Worm (Caenorhabditis elegans) whole organism, young adult: ENCODE data around the gene ccz-1.

Experiments
- B0261.1 ChIP-seq: sonication (generic microtip); optimal IDR thresholded peaks from 2 replicates; lab custom pipeline; 2016; ENCODE audit warnings: mild to moderate bottlenecking, missing genetic modification characterization, moderate library complexity, missing compliant biosample characterization
- B0336.3 ChIP-seq: fragments of 200-800 bp; sonication (Bioruptor generic); IDR thresholded peaks from 2 replicates; pipeline ENCODE4 v1.3.6; 2022; ENCODE audit warnings: missing genetic modification characterization, missing compliant biosample characterization
- F39B2.1 ChIP-seq: fragments of 200-800 bp; sonication (Bioruptor generic); IDR thresholded peaks from 2 replicates; pipeline ENCODE4 v1.3.6; 2022; ENCODE audit warnings: missing genetic modification reagents, missing genetic modification characterization, missing compliant biosample characterization
- F49E8.2 ChIP-seq: sonication (generic microtip); optimal IDR thresholded peaks from 3 replicates; lab custom pipeline; 2017; ENCODE audit warnings: missing genetic modification characterization, mild to moderate bottlenecking, missing compliant biosample characterization, antibody characterized with exemption, moderate library complexity; ENCODE audit not compliant: insufficient read depth
- F57A8.1 ChIP-seq: fragments of 200-800 bp; sonication (Bioruptor generic); optimal IDR thresholded peaks from 2 replicates; lab custom pipeline; 2018; ENCODE audit warnings: mild to moderate bottlenecking, missing genetic modification characterization, moderate library complexity, missing compliant biosample characterization
- F57C9.4 ChIP-seq: sonication (generic microtip); optimal IDR thresholded peaks from 2 replicates; lab custom pipeline; 2017; ENCODE audit warnings: mild to moderate bottlenecking, missing genetic modification characterization, missing compliant biosample characterization
- Y95B8A.8 ChIP-seq: fragments of 200-800 bp; sonication (Bioruptor generic); IDR thresholded peaks from 2 replicates; pipeline ENCODE4 v1.3.6; 2022; ENCODE audit warnings: missing genetic modification reagents, missing genetic modification characterization, missing compliant biosample characterization
- ZK185.1 ChIP-seq: sonication (generic microtip); optimal IDR thresholded peaks from 2 replicates; lab custom pipeline; 2016; ENCODE audit warnings: mild to moderate bottlenecking, missing genetic modification characterization, missing compliant biosample characterization; ENCODE audit not compliant: poor library complexity, severe bottlenecking
- aptf-2 ChIP-seq: fragments of 200-800 bp; sonication (Bioruptor generic); conservative IDR thresholded peaks from 2 replicates; pipeline ENCODE4 v1.3.6; 2022; ENCODE audit warnings: missing genetic modification reagents, missing genetic modification characterization, missing compliant biosample characterization
- aptf-3 ChIP-seq: fragments of 200-800 bp; sonication (Bioruptor generic); IDR thresholded peaks from 2 replicates; pipeline ENCODE4 v1.3.6; 2022; ENCODE audit warnings: missing genetic modification characterization, missing compliant biosample characterization
- atf-7 ChIP-seq: sonication (generic microtip); optimal IDR thresholded peaks from 2 replicates; lab custom pipeline; 2017; ENCODE audit warnings: mild to moderate bottlenecking, missing genetic modification characterization, missing compliant biosample characterization
- attf-5 ChIP-seq: fragments of 200-800 bp; sonication (Bioruptor generic); optimal IDR thresholded peaks from 2 replicates; lab custom pipeline; 2018; ENCODE audit warnings: mild to moderate bottlenecking, missing genetic modification characterization, missing compliant biosample characterization
- attf-6 ChIP-seq: fragments of 200-800 bp; sonication (Bioruptor generic); IDR thresholded peaks from 2 replicates; pipeline ENCODE4 v1.3.6; 2022; ENCODE audit warnings: missing genetic modification reagents, missing genetic modification characterization, missing compliant biosample characterization
- bed-1 ChIP-seq: fragments of 200-800 bp; sonication (Bioruptor generic); IDR thresholded peaks from 2 replicates; pipeline ENCODE4 v1.3.6; 2022; ENCODE audit warnings: missing genetic modification reagents, missing genetic modification characterization, missing compliant biosample characterization
- bed-2 ChIP-seq: fragments of 200-800 bp; sonication (Bioruptor generic); IDR thresholded peaks from 2 replicates; pipeline ENCODE4 v1.3.6; 2022; ENCODE audit warnings: missing genetic modification reagents, missing genetic modification characterization, missing compliant biosample characterization
- ccch-3 ChIP-seq: fragments of 200-800 bp; sonication (Bioruptor generic); optimal IDR thresholded peaks from 2 replicates; lab custom pipeline; 2018; ENCODE audit warnings: mild to moderate bottlenecking, missing genetic modification characterization, missing compliant biosample characterization
- ceh-100 ChIP-seq: fragments of 200-800 bp; sonication (Bioruptor generic); IDR thresholded peaks from 2 replicates; pipeline ENCODE4 v1.3.6; 2022; ENCODE audit warnings: missing genetic modification reagents, missing genetic modification characterization, missing compliant biosample characterization
- ceh-27 ChIP-seq: fragments of 200-800 bp; sonication (Bioruptor generic); optimal IDR thresholded peaks from 2 replicates; lab custom pipeline; 2018; ENCODE audit warnings: mild to moderate bottlenecking, missing genetic modification characterization, moderate library complexity, missing compliant biosample characterization
- ceh-40 ChIP-seq: fragments of 200-800 bp; sonication (Bioruptor generic); IDR thresholded peaks from 2 replicates; pipeline ENCODE4 v1.3.6; 2022; ENCODE audit warnings: missing genetic modification characterization, missing compliant biosample characterization
- ceh-58 ChIP-seq: fragments of 200-800 bp; sonication (Bioruptor generic); IDR thresholded peaks from 2 replicates; pipeline ENCODE4 v1.3.6; 2022; ENCODE audit warnings: missing genetic modification characterization, missing compliant biosample characterization
- chd-7 ChIP-seq: sonication (generic microtip); optimal IDR thresholded peaks from 2 replicates; lab custom pipeline; 2016; ENCODE audit warnings: mild to moderate bottlenecking, missing genetic modification characterization, moderate library complexity, missing compliant biosample characterization
- die-1 ChIP-seq: sonication (generic microtip); optimal IDR thresholded peaks from 2 replicates; lab custom pipeline; 2016; ENCODE audit warnings: missing genotype, mild to moderate bottlenecking, missing genetic modification characterization, missing compliant biosample characterization
- dpff-1 ChIP-seq: sonication (generic microtip); optimal IDR thresholded peaks from 2 replicates; lab custom pipeline; 2017; ENCODE audit warnings: mild to moderate bottlenecking, missing genetic modification characterization, missing compliant biosample characterization
- efl-1 ChIP-seq: fragments of 150-350 bp; optimal IDR thresholded peaks from 2 replicates; lab custom pipeline; 2014; ENCODE audit warnings: missing biosample characterization, missing genetic modification reagents, missing genetic modification characterization
- ekl-4 ChIP-seq: fragments of 200-800 bp; sonication (Bioruptor generic); IDR thresholded peaks from 2 replicates; pipeline ENCODE4 v1.3.6; 2022; ENCODE audit warnings: missing genetic modification reagents, missing genetic modification characterization, missing compliant biosample characterization
- fkh-3 ChIP-seq: sonication (generic microtip); optimal IDR thresholded peaks from 2 replicates; lab custom pipeline; 2016; ENCODE audit warnings: mild to moderate bottlenecking, missing genetic modification characterization, missing compliant biosample characterization
- gei-17 ChIP-seq: fragments of 200-800 bp; sonication (Bioruptor generic); optimal IDR thresholded peaks from 2 replicates; lab custom pipeline; 2018; ENCODE audit warnings: mild to moderate bottlenecking, missing genetic modification characterization, missing compliant biosample characterization
- him-1 ChIP-seq: sonication (generic microtip); optimal IDR thresholded peaks from 2 replicates; lab custom pipeline; 2016; ENCODE audit warnings: missing genotype, missing genetic modification reagents, missing genetic modification characterization, missing compliant biosample characterization
- hsf-1 ChIP-seq: fragments of 200-800 bp; sonication (Bioruptor generic); IDR thresholded peaks from 2 replicates; pipeline ENCODE4 v1.3.6; 2022; ENCODE audit warnings: missing genetic modification reagents, missing genetic modification characterization, missing compliant biosample characterization
- lag-1 ChIP-seq: fragments of 200-800 bp; sonication (Bioruptor generic); IDR thresholded peaks from 2 replicates; pipeline ENCODE4 v1.3.6; 2022; ENCODE audit warnings: missing genetic modification reagents, missing genetic modification characterization, missing compliant biosample characterization
- lin-35 ChIP-seq, 3 experiments: fragments of 150-350 bp in 2 of 3; sonication (generic microtip) in 1 of 3; optimal IDR thresholded peaks; 2 replicates each; lab custom pipeline; 2014 to 2018; ENCODE audit warnings: missing biosample characterization in 3 of 3, missing genetic modification characterization in 3 of 3, missing genetic modification reagents in 3 of 3
- lin-40 ChIP-seq: sonication (generic microtip); optimal IDR thresholded peaks from 2 replicates; lab custom pipeline; 2016; ENCODE audit warnings: missing genetic modification characterization, mild to moderate bottlenecking, missing compliant biosample characterization, missing genotype, missing genetic modification reagents
- madf-3 ChIP-seq: fragments of 200-800 bp; sonication (Bioruptor generic); IDR thresholded peaks from 2 replicates; pipeline ENCODE4 v1.3.6; 2022; ENCODE audit warnings: missing genetic modification reagents, missing genetic modification characterization, missing compliant biosample characterization
- madf-8 ChIP-seq: fragments of 200-800 bp; sonication (Bioruptor generic); conservative IDR thresholded peaks from 2 replicates; pipeline ENCODE4 v1.3.6; 2022; ENCODE audit warnings: missing genetic modification reagents, missing genetic modification characterization, missing compliant biosample characterization
- mcd-1 ChIP-seq: fragments of 200-800 bp; sonication (Bioruptor generic); IDR thresholded peaks from 2 replicates; pipeline ENCODE4 v1.3.6; 2022; ENCODE audit warnings: missing genetic modification reagents, missing genetic modification characterization, missing compliant biosample characterization
- mel-28 ChIP-seq: sonication (generic microtip); optimal IDR thresholded peaks from 2 replicates; lab custom pipeline; 2016; ENCODE audit warnings: borderline replicate concordance, mild to moderate bottlenecking, missing genetic modification characterization, missing compliant biosample characterization
- nfya-2 ChIP-seq: fragments of 200-800 bp; sonication (Bioruptor generic); IDR thresholded peaks from 2 replicates; pipeline ENCODE4 v1.3.6; 2022; ENCODE audit warnings: missing genetic modification reagents, missing genetic modification characterization, missing compliant biosample characterization
- nhr-179 ChIP-seq: sonication (generic microtip); optimal IDR thresholded peaks from 2 replicates; lab custom pipeline; 2016; ENCODE audit warnings: mild to moderate bottlenecking, missing genetic modification characterization, missing compliant biosample characterization
- nhr-27 ChIP-seq: fragments of 200-800 bp; sonication (Bioruptor generic); optimal IDR thresholded peaks from 2 replicates; lab custom pipeline; 2018; ENCODE audit warnings: mild to moderate bottlenecking, missing genetic modification characterization, moderate library complexity, missing compliant biosample characterization
- nhr-80 ChIP-seq: sonication (generic microtip); optimal IDR thresholded peaks from 2 replicates; lab custom pipeline; 2016; ENCODE audit warnings: missing genetic modification characterization, missing compliant biosample characterization
- nhr-90 ChIP-seq: sonication (generic microtip); optimal IDR thresholded peaks from 2 replicates; lab custom pipeline; 2016; ENCODE audit warnings: missing genotype, mild to moderate bottlenecking, missing genetic modification characterization, missing compliant biosample characterization
- pha-4 ChIP-seq: fragments of 150-350 bp; sonication (generic microtip); optimal IDR thresholded peaks from 2 replicates; lab custom pipeline; 2014; ENCODE audit warnings: missing biosample characterization, missing genetic modification reagents, missing genetic modification characterization
- rpc-1 ChIP-seq, 2 experiments: fragments of 150-350 bp in 1 of 2; sonication (generic microtip) in 1 of 2; optimal IDR thresholded peaks; 2 replicates each; lab custom pipeline; 2014 to 2018; ENCODE audit warnings: missing biosample characterization in 1 of 2, missing genetic modification characterization in 1 of 2, missing genetic modification reagents in 1 of 2, missing genotype in 1 of 2
- sdz-38 ChIP-seq: sonication (generic microtip); optimal IDR thresholded peaks from 2 replicates; lab custom pipeline; 2016; ENCODE audit warnings: missing genotype, missing genetic modification characterization, missing compliant biosample characterization
- somi-1 ChIP-seq: fragments of 200-800 bp; sonication (Bioruptor generic); optimal IDR thresholded peaks from 2 replicates; lab custom pipeline; 2018; ENCODE audit warnings: mild to moderate bottlenecking, missing genetic modification characterization, missing compliant biosample characterization
- sptf-2 ChIP-seq: fragments of 200-800 bp; sonication (Bioruptor generic); optimal IDR thresholded peaks from 2 replicates; lab custom pipeline; 2018; ENCODE audit warnings: mild to moderate bottlenecking, missing genetic modification characterization, missing compliant biosample characterization
- tbp1 ChIP-seq: fragments of 200-800 bp; sonication (Bioruptor generic); optimal IDR thresholded peaks from 2 replicates; lab custom pipeline; 2018; ENCODE audit warnings: mild to moderate bottlenecking, missing genetic modification characterization, missing compliant biosample characterization
- zim-3 ChIP-seq: sonication (generic microtip); optimal IDR thresholded peaks from 2 replicates; lab custom pipeline; 2017; ENCODE audit warnings: mild to moderate bottlenecking, missing genetic modification characterization, moderate library complexity, missing compliant biosample characterization
- ztf-6 ChIP-seq: fragments of 200-800 bp; sonication (Bioruptor generic); IDR thresholded peaks from 2 replicates; pipeline ENCODE4 v1.3.6; 2022; ENCODE audit warnings: missing genetic modification reagents, missing genetic modification characterization, missing compliant biosample characterization

ccz-1 gene

DNA sequence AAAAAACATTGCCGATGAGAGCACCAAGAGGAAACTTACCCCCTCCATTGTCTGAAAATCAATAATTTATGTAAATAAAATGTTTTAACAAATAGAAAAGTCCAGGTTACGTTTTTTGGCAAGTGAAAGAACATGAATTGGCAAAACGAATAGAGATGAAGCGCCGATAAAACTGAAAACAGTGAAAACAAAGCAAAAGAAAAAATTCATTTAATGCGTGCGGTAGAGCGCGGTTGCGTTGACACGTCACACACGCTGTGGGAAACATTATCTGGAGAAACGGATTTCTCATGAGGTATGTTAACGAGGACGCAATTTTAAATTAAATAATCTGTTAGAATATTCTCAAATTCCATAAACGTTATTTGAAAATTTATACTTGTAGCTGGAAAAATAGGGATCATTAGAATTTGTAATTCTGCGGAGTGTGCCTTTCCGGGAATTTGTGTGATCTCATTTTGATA is 36.6 kb downstream of the ccz-1 start, which contains the start of gene zipt-9 (continued):
- no peak for TF ChIP-seq ceh-58 (GFP tag; lab: Robert Waterston, UW)
- peak; percentile 22; the same call in 1 of the 2 replicates for TF ChIP-seq madf-8 (GFP tag; lab: Robert Waterston, UW)
- TF ChIP-seq lin-40 (tag; lab: Kevin White, UChicago), result no peak
- TF ChIP-seq aptf-3 (GFP tag; lab: Robert Waterston, UW), result no peak
- TF ChIP-seq fkh-3 (tag; lab: Kevin White, UChicago), result no peak
- no peak for TF ChIP-seq mel-28 (tag; lab: Kevin White, UChicago)
- no peak for TF ChIP-seq lag-1 (GFP tag; lab: Robert Waterston, UW)
- no peak for TF ChIP-seq ekl-4 (GFP tag; lab: Robert Waterston, UW)
- TF ChIP-seq efl-1 (GFP tag; lab: Kevin White, UChicago), result peak; percentile 27
- 0 out of 2 replicates have a peak, but pooled peaks have one; percentile 44 for TF ChIP-seq bed-2 (GFP tag; lab: Robert Waterston, UW)
- no peak for TF ChIP-seq B0336.3 (GFP tag; lab: Robert Waterston, UW)
- TF ChIP-seq F57A8.1 (GFP tag; lab: Kevin White, UChicago), result no peak
- peak; percentile 64 for TF ChIP-seq ccch-3 (GFP tag; lab: Kevin White, UChicago)
- peak; percentile 49 for TF ChIP-seq nhr-80 (tag; lab: Kevin White, UChicago)
- TF ChIP-seq sdz-38, result no peak
- no peak for TF ChIP-seq F57C9.4 (tag; lab: Kevin White, UChicago)
- no peak for TF ChIP-seq nhr-27
- peak; percentile 84 for TF ChIP-seq ZK185.1 (tag; lab: Kevin White, UChicago)
- no peak for TF ChIP-seq dpff-1 (tag; lab: Kevin White, UChicago)
- TF ChIP-seq him-1 (tag; lab: Kevin White, UChicago), result peak; percentile 24
- TF ChIP-seq gei-17 (GFP tag; lab: Kevin White, UChicago), result no peak
- TF ChIP-seq ceh-100, result peak; percentile 98
- TF ChIP-seq ztf-6 (GFP tag; lab: Robert Waterston, UW), result no peak
- no peak for TF ChIP-seq nfya-2
- peak; percentile 22 for TF ChIP-seq F49E8.2 (tag; lab: Kevin White, UChicago)
- TF ChIP-seq somi-1 (GFP tag; lab: Kevin White, UChicago), result peak; percentile 24
- TF ChIP-seq die-1, result no peak
- peak; percentile 36 for TF ChIP-seq tbp1 (GFP tag; lab: Kevin White, UChicago)
- no peak for TF ChIP-seq nhr-179 (tag; lab: Kevin White, UChicago)
- no peak for TF ChIP-seq Y95B8A.8 (GFP tag; lab: Robert Waterston, UW)
- no peak for TF ChIP-seq nhr-90 (tag; lab: Kevin White, UChicago)
- TF ChIP-seq rpc-1 (optimal IDR thresholded peaks at IDR 0.05; lab: Kevin White, UChicago), result no peak
- no peak for TF ChIP-seq rpc-1 (tag; optimal IDR thresholded peaks at IDR 0.05; lab: Kevin White, UChicago)
- TF ChIP-seq ceh-27 (GFP tag; lab: Kevin White, UChicago), result peak; percentile 80
- no peak for TF ChIP-seq madf-3
- TF ChIP-seq lin-35 (GFP tag; optimal IDR thresholded peaks at IDR 0.05; lab: Kevin White, UChicago), result no peak
- peak; percentile 94 for TF ChIP-seq mcd-1
- TF ChIP-seq hsf-1 (GFP tag; lab: Robert Waterston, UW), result no peak
- peak; percentile 80 for TF ChIP-seq attf-5 (GFP tag; lab: Kevin White, UChicago)
- TF ChIP-seq bed-1 (GFP tag; lab: Robert Waterston, UW), result no peak
- no peak for TF ChIP-seq pha-4
- TF ChIP-seq ceh-40, result no peak
- TF ChIP-seq atf-7 (tag; lab: Kevin White, UChicago), result no peak
- TF ChIP-seq zim-3 (tag; lab: Kevin White, UChicago), result no peak
- TF ChIP-seq chd-7 (tag; lab: Kevin White, UChicago), result no peak
- no peak for TF ChIP-seq sptf-2 (GFP tag; lab: Kevin White, UChicago)
- TF ChIP-seq attf-6 (GFP tag; lab: Robert Waterston, UW), result no peak
- no peak for TF ChIP-seq F39B2.1 (GFP tag; lab: Robert Waterston, UW)
- no peak for TF ChIP-seq B0261.1 (tag; lab: Kevin White, UChicago)
- TF ChIP-seq aptf-2, result 0 out of 2 replicates have a peak, but pooled peaks have one; percentile 14
